Fruit fly (Drosophila melanogaster) whole organism, prepupa: ENCODE measurements around the gene gdl.

ENCODE experiments used
- CG34406 ChIP-seq: fragments of 200-800 bp; sonication (Bioruptor generic); optimal IDR thresholded peaks from 3 replicates; lab custom pipeline; 2016; ENCODE audit warnings: missing biosample characterization, missing genetic modification characterization
- CG6163 ChIP-seq: fragments of 200-800 bp; sonication (Bioruptor generic); IDR thresholded peaks from 3 replicates; pipeline ENCODE4 v1.3.6; 2022; ENCODE audit warnings: missing biosample characterization, missing genetic modification characterization
- CG6792 ChIP-seq: fragments of 200-800 bp; sonication (Bioruptor generic); optimal IDR thresholded peaks from 3 replicates; lab custom pipeline; 2016; ENCODE audit warnings: missing biosample characterization, missing genetic modification characterization
- CG6854 ChIP-seq: fragments of 200-800 bp; sonication (Bioruptor generic); optimal IDR thresholded peaks from 2 replicates; lab custom pipeline; 2017; ENCODE audit warnings: missing biosample characterization, mild to moderate bottlenecking, missing genetic modification characterization
- CG8119 ChIP-seq: fragments of 200-800 bp; sonication (Bioruptor generic); IDR thresholded peaks from 3 replicates; pipeline ENCODE4 v1.3.6; 2022; ENCODE audit warnings: missing biosample characterization, missing genetic modification characterization
- Gug ChIP-seq: fragments of 200-800 bp; sonication (Bioruptor generic); IDR thresholded peaks from 2 replicates; pipeline ENCODE4 v1.3.6; 2022; ENCODE audit warnings: missing biosample characterization, missing genetic modification characterization
- OdsH ChIP-seq: fragments of 200-800 bp; sonication (Bioruptor generic); optimal IDR thresholded peaks from 3 replicates; lab custom pipeline; 2016; ENCODE audit warnings: missing biosample characterization, missing genetic modification characterization
- dac ChIP-seq: fragments of 200-800 bp; sonication (Bioruptor generic); optimal IDR thresholded peaks from 2 replicates; lab custom pipeline; 2017; ENCODE audit warnings: missing biosample characterization, mild to moderate bottlenecking, missing genetic modification characterization

DNA sequence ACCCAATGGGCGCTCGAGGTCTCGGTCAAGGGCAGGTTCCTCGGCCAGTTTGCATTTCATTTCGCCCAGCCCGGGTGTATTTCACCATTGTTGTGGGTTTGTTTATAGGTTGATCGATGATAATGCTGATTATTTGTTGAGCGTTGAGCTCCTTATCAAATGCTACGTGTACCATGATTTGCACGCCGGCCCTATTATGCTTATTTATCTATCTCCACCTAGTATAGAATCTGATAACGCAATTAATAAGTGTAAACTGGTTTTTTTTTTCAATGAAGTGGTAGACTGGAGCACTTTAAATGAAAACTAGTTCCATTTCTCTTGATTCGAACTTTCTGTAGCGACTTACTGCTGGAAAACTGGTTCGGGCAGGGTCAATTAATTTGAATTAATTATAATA is 7.0 kb upstream of the gdl start:
- TF ChIP-seq CG6792 (no peak), CG6163 (GFP tag; lab: Robert Waterston, UW) (no peak), Gug (GFP tag; lab: Robert Waterston, UW) (no peak), CG8119 (no peak), CG6854 (GFP tag; lab: Kevin White, UChicago) (no peak), CG34406 (GFP tag; lab: Kevin White, UChicago) (no peak), OdsH (GFP tag; lab: Kevin White, UChicago) (no peak), dac (GFP tag; lab: Kevin White, UChicago) (no peak)
